Worm (Caenorhabditis elegans) whole organism, L1 larva: Measurements from ENCODE around the gene K09G1.2.

ENCODE experiments used
- C16A3.4 ChIP-seq: fragments of 150-350 bp; optimal IDR thresholded peaks from 2 replicates; lab custom pipeline; 2014; ENCODE audit warnings: missing biosample characterization, missing genetic modification characterization
- F16B12.6 ChIP-seq: fragments of 150-350 bp; optimal IDR thresholded peaks from 2 replicates; lab custom pipeline; 2014; ENCODE audit warnings: missing biosample characterization, missing genetic modification characterization
- alr-1 ChIP-seq: fragments of 200-800 bp; sonication (Bioruptor generic); optimal IDR thresholded peaks from 2 replicates; lab custom pipeline; 2018; ENCODE audit warnings: borderline replicate concordance, mild to moderate bottlenecking, missing genetic modification characterization, missing compliant biosample characterization
- aly-2 ChIP-seq: fragments of 150-350 bp; optimal IDR thresholded peaks from 2 replicates; lab custom pipeline; 2014; ENCODE audit warnings: missing biosample characterization, missing genetic modification characterization
- ama-1 ChIP-seq: fragments of 150-350 bp; optimal IDR thresholded peaks from 2 replicates; lab custom pipeline; 2014
- blmp-1 ChIP-seq: fragments of 150-350 bp; optimal IDR thresholded peaks from 2 replicates; lab custom pipeline; 2014; ENCODE audit warnings: missing biosample characterization, missing genetic modification characterization
- ceh-63 ChIP-seq: fragments of 200-800 bp; sonication (Bioruptor generic); optimal IDR thresholded peaks from 2 replicates; lab custom pipeline; 2018; ENCODE audit warnings: mild to moderate bottlenecking, missing genetic modification characterization, missing compliant biosample characterization
- ceh-82 ChIP-seq, 3 experiments: fragments of 150-350 bp in 1 of 3; sonication (generic microtip) in 2 of 3; optimal IDR thresholded peaks; 2 replicates each; lab custom pipeline; 2014 to 2017; ENCODE audit warnings: missing biosample characterization in 3 of 3, missing genetic modification characterization in 3 of 3
- dpl-1 ChIP-seq, 3 experiments: fragments of 150-350 bp in 2 of 3; sonication (generic microtip) in 1 of 3; optimal IDR thresholded peaks; 2 replicates each; lab custom pipeline; 2014 to 2017; ENCODE audit warnings: missing biosample characterization in 3 of 3, missing genetic modification characterization in 3 of 3, missing genetic modification reagents in 3 of 3
- dsc-1 ChIP-seq: sonication (generic microtip); optimal IDR thresholded peaks from 2 replicates; lab custom pipeline; 2016; ENCODE audit warnings: mild to moderate bottlenecking, missing genetic modification characterization, missing compliant biosample characterization
- efl-1 ChIP-seq, 4 experiments: fragments of 150-350 bp; optimal IDR thresholded peaks in 3 of 4; peaks in 1 of 4; 1 replicate in 1 of 4; 2 replicates in 3 of 4; lab custom pipeline; 2014; ENCODE audit warnings: missing biosample characterization in 2 of 4, missing genetic modification characterization in 2 of 4, missing genetic modification reagents in 2 of 4
- efl-3 ChIP-seq: fragments of 200-800 bp; sonication (Bioruptor generic); optimal IDR thresholded peaks from 2 replicates; lab custom pipeline; 2018; ENCODE audit warnings: mild to moderate bottlenecking, missing genetic modification characterization, missing compliant biosample characterization
- egl-27 ChIP-seq, 2 experiments: fragments of 150-350 bp in 1 of 2; sonication (generic microtip); optimal IDR thresholded peaks; 3 replicates each; lab custom pipeline; 2017 to 2018; ENCODE audit warnings: missing biosample characterization in 2 of 2, missing genetic modification characterization in 2 of 2, missing genetic modification reagents in 2 of 2
- elt-2 ChIP-seq: sonication (generic microtip); optimal IDR thresholded peaks from 2 replicates; lab custom pipeline; 2016; ENCODE audit warnings: missing genetic modification characterization, mild to moderate bottlenecking, inconsistent platforms, missing compliant biosample characterization, missing genetic modification reagents
- elt-3 ChIP-seq, 6 experiments: fragments of 150-350 bp in 1 of 6; sonication (generic microtip); optimal IDR thresholded peaks; 2 replicates each; lab custom pipeline; 2017 to 2018; ENCODE audit warnings: missing biosample characterization in 6 of 6, missing genetic modification characterization in 6 of 6, inconsistent platforms in 1 of 6
- ets-5 ChIP-seq: fragments of 200-800 bp; sonication (Bioruptor generic); IDR thresholded peaks from 2 replicates; pipeline ENCODE4 v1.3.6; 2022; ENCODE audit warnings: missing genetic modification characterization, missing compliant biosample characterization
- fkh-4 ChIP-seq: sonication (generic microtip); optimal IDR thresholded peaks from 2 replicates; lab custom pipeline; 2016; ENCODE audit warnings: missing compliant biosample characterization, missing genetic modification characterization, borderline replicate concordance
- fkh-8 ChIP-seq: sonication (generic microtip); optimal IDR thresholded peaks from 2 replicates; lab custom pipeline; 2016; ENCODE audit warnings: mild to moderate bottlenecking, missing genetic modification characterization, missing compliant biosample characterization
- fos-1 ChIP-seq: fragments of 150-350 bp; optimal IDR thresholded peaks from 2 replicates; lab custom pipeline; 2014; ENCODE audit warnings: missing biosample characterization, missing genetic modification characterization
- grh-1 ChIP-seq: fragments of 200-800 bp; sonication (Bioruptor generic); IDR thresholded peaks from 2 replicates; pipeline ENCODE4 v1.3.6; 2022; ENCODE audit warnings: missing genetic modification reagents, missing genetic modification characterization, missing compliant biosample characterization
- hpl-2 ChIP-seq: fragments of 150-350 bp; optimal IDR thresholded peaks from 2 replicates; lab custom pipeline; 2014; ENCODE audit warnings: missing biosample characterization, missing genetic modification reagents, missing genetic modification characterization
- irx-1 ChIP-seq: sonication (generic microtip); optimal IDR thresholded peaks from 2 replicates; lab custom pipeline; 2016; ENCODE audit warnings: missing genetic modification characterization, missing compliant biosample characterization
- lin-14 ChIP-seq: fragments of 200-800 bp; sonication (Bioruptor generic); optimal IDR thresholded peaks from 2 replicates; lab custom pipeline; 2018; ENCODE audit warnings: mild to moderate bottlenecking, missing genetic modification characterization, moderate library complexity, missing compliant biosample characterization
- lin-35 ChIP-seq, 2 experiments: fragments of 150-350 bp; optimal IDR thresholded peaks; 2 replicates each; lab custom pipeline; 2014; ENCODE audit warnings: missing biosample characterization in 2 of 2, missing genetic modification characterization in 2 of 2, missing genetic modification reagents in 2 of 2
- lin-39 ChIP-seq: fragments of 150-350 bp; optimal IDR thresholded peaks from 2 replicates; lab custom pipeline; 2014; ENCODE audit warnings: missing biosample characterization, missing genetic modification reagents, missing genetic modification characterization
- lsy-2 ChIP-seq, 2 experiments: fragments of 150-350 bp; optimal IDR thresholded peaks; 2 replicates each; lab custom pipeline; 2014; ENCODE audit warnings: missing biosample characterization in 2 of 2, missing genetic modification characterization in 2 of 2
- mab-9 ChIP-seq: fragments of 200-800 bp; sonication (Bioruptor generic); IDR thresholded peaks from 2 replicates; pipeline ENCODE4 v1.3.6; 2022; ENCODE audit warnings: missing genetic modification reagents, missing genetic modification characterization, missing compliant biosample characterization
- mef-2 ChIP-seq: fragments of 150-350 bp; optimal IDR thresholded peaks from 2 replicates; lab custom pipeline; 2014; ENCODE audit warnings: missing biosample characterization, missing genetic modification characterization
- mep-1 ChIP-seq: fragments of 150-350 bp; optimal IDR thresholded peaks from 2 replicates; lab custom pipeline; 2014; ENCODE audit warnings: missing biosample characterization, missing genetic modification characterization
- nhr-11 ChIP-seq: fragments of 150-350 bp; optimal IDR thresholded peaks from 2 replicates; lab custom pipeline; 2014; ENCODE audit warnings: missing biosample characterization, missing genetic modification characterization
- nhr-20 ChIP-seq: sonication (generic microtip); optimal IDR thresholded peaks from 2 replicates; lab custom pipeline; 2016; ENCODE audit warnings: mild to moderate bottlenecking, missing genetic modification characterization, missing compliant biosample characterization
- nhr-71 ChIP-seq: sonication (generic microtip); optimal IDR thresholded peaks from 2 replicates; lab custom pipeline; 2016; ENCODE audit warnings: mild to moderate bottlenecking, missing genetic modification characterization, moderate library complexity, missing compliant biosample characterization
- nhr-76 ChIP-seq: sonication (generic microtip); optimal IDR thresholded peaks from 2 replicates; lab custom pipeline; 2017; ENCODE audit warnings: missing biosample characterization, missing genetic modification characterization
- nhr-84 ChIP-seq: sonication (generic microtip); optimal IDR thresholded peaks from 2 replicates; lab custom pipeline; 2017; ENCODE audit warnings: missing biosample characterization, missing genetic modification characterization
- nhr-85 ChIP-seq: sonication (generic microtip); peaks from one replicate; lab custom pipeline; 2016; ENCODE audit warnings: missing genetic modification characterization, inconsistent platforms, missing compliant biosample characterization
- pax-3 ChIP-seq: fragments of 200-800 bp; sonication (Bioruptor generic); optimal IDR thresholded peaks from 2 replicates; lab custom pipeline; 2018; ENCODE audit warnings: mild to moderate bottlenecking, missing genetic modification characterization, moderate library complexity, missing compliant biosample characterization
- pqm-1 ChIP-seq: sonication (generic microtip); optimal IDR thresholded peaks from 3 replicates; lab custom pipeline; 2017; ENCODE audit warnings: missing biosample characterization, missing genetic modification characterization
- snpc-4 ChIP-seq: fragments of 150-350 bp; optimal IDR thresholded peaks from 2 replicates; lab custom pipeline; 2014; ENCODE audit warnings: missing biosample characterization, missing genetic modification characterization
- snu-23 ChIP-seq: sonication (generic microtip); optimal IDR thresholded peaks from 2 replicates; lab custom pipeline; 2016; ENCODE audit warnings: missing genetic modification characterization, missing compliant biosample characterization
- sox-4 ChIP-seq: sonication (generic microtip); optimal IDR thresholded peaks from 2 replicates; lab custom pipeline; 2016; ENCODE audit warnings: missing genetic modification characterization, missing compliant biosample characterization
- swsn-7 ChIP-seq: sonication (generic microtip); optimal IDR thresholded peaks from 2 replicates; lab custom pipeline; 2016; ENCODE audit warnings: missing genetic modification characterization, missing compliant biosample characterization
- tlp-1 ChIP-seq: fragments of 150-350 bp; optimal IDR thresholded peaks from 2 replicates; lab custom pipeline; 2014; ENCODE audit warnings: missing biosample characterization, missing genetic modification characterization
- unc-62 ChIP-seq: fragments of 150-350 bp; optimal IDR thresholded peaks from 2 replicates; lab custom pipeline; 2014; ENCODE audit warnings: missing biosample characterization, missing genetic modification reagents, missing genetic modification characterization
- unc-86 ChIP-seq: sonication (generic microtip); optimal IDR thresholded peaks from 2 replicates; lab custom pipeline; 2016; ENCODE audit warnings: missing genetic modification characterization, missing compliant biosample characterization
- zag-1 ChIP-seq: fragments of 150-350 bp; optimal IDR thresholded peaks from 2 replicates; lab custom pipeline; 2014; ENCODE audit warnings: missing biosample characterization, missing genetic modification characterization
- ztf-11 ChIP-seq, 2 experiments: sonication (generic microtip); optimal IDR thresholded peaks; 2 replicates each; lab custom pipeline; 2016 to 2017; ENCODE audit warnings: missing genetic modification characterization in 2 of 2, missing biosample characterization in 1 of 2, missing compliant biosample characterization in 1 of 2

K09G1.2 gene

ce11 chrV:9583323-9583644 is 7.1 kb upstream of the K09G1.2 start, which contains the start of gene K09G1.1:
TSS of gene K09G1.1 (plus strand) at chrV:9583545.
- no peak for TF ChIP-seq dpl-1 (GFP tag; optimal IDR thresholded peaks at IDR 0.05; lab: Kevin White, UChicago)
- no peak for TF ChIP-seq aly-2 (tag; lab: Kevin White, UChicago)
- no peak for TF ChIP-seq F16B12.6 (tag; lab: Kevin White, UChicago)
- TF ChIP-seq ets-5 (GFP tag; lab: Robert Waterston, UW), result no peak
- TF ChIP-seq, all 84 proteins: peak for 0

ce11 chrV:9584263-9584662 is 6.2 kb upstream of the K09G1.2 start:
- TF ChIP-seq blmp-1 (tag; lab: Kevin White, UChicago) (peak; percentile 51), fkh-8 (no peak), sox-4 (tag; lab: Kevin White, UChicago) (no peak), fos-1 (tag; lab: Kevin White, UChicago) (no peak), efl-1 (optimal IDR thresholded peaks at IDR 0.05; lab: Kevin White, UChicago) (no peak), efl-1 (GFP tag; optimal IDR thresholded peaks at IDR 0.05 in 1 of 2; lab: Kevin White, UChicago) (no peak), hpl-2 (GFP tag; lab: Kevin White, UChicago) (no peak), nhr-71 (tag; lab: Kevin White, UChicago) (no peak), mab-9 (GFP tag; lab: Robert Waterston, UW) (no peak), grh-1 (GFP tag; lab: Robert Waterston, UW) (no peak), nhr-11 (tag; lab: Kevin White, UChicago) (no peak), elt-3 (tag; optimal IDR thresholded peaks at IDR 0.05; lab: Kevin White, UChicago) (peak in 2 of 6 experiments; percentile 7 to 41), nhr-76 (no peak), nhr-85 (tag; lab: Kevin White, UChicago) (peak; percentile 52), lin-14 (GFP tag; lab: Kevin White, UChicago) (peak; percentile 28), mef-2 (no peak)

- no peak for TF ChIP-seq pqm-1 (tag; lab: Kevin White, UChicago)
- no peak for TF ChIP-seq ama-1 (lab: Kevin White, UChicago)
- no peak for TF ChIP-seq nhr-84
- peak; percentile 77 for TF ChIP-seq blmp-1 (tag; lab: Kevin White, UChicago)
- TF ChIP-seq nhr-11 (tag; lab: Kevin White, UChicago), result no peak
- no peak for TF ChIP-seq egl-27 (tag; optimal IDR thresholded peaks at IDR 0.05; lab: Kevin White, UChicago)
- no peak for TF ChIP-seq C16A3.4 (tag; lab: Kevin White, UChicago)
- no peak for TF ChIP-seq ets-5 (GFP tag; lab: Robert Waterston, UW)
- TF ChIP-seq lin-14 (GFP tag; lab: Kevin White, UChicago), result peak; percentile 19
- TF ChIP-seq fos-1 (tag; lab: Kevin White, UChicago), result no peak
- TF ChIP-seq lsy-2 (tag; optimal IDR thresholded peaks at IDR 0.05; lab: Kevin White, UChicago), result no peak
- no peak for TF ChIP-seq ceh-63 (GFP tag; lab: Kevin White, UChicago)
- no peak for TF ChIP-seq ztf-11 (tag; optimal IDR thresholded peaks at IDR 0.05; lab: Kevin White, UChicago)
- no peak for TF ChIP-seq elt-2 (tag; lab: Kevin White, UChicago)
- TF ChIP-seq ceh-82 (tag; optimal IDR thresholded peaks at IDR 0.05; lab: Kevin White, UChicago), result no peak
- TF ChIP-seq efl-1 (optimal IDR thresholded peaks at IDR 0.05; lab: Kevin White, UChicago), result no peak
- TF ChIP-seq efl-1 (GFP tag; optimal IDR thresholded peaks at IDR 0.05 in 1 of 2; lab: Kevin White, UChicago), result peak in 1 of 2 experiments; percentile 21
- no peak for TF ChIP-seq nhr-71 (tag; lab: Kevin White, UChicago)
- TF ChIP-seq elt-3 (tag; optimal IDR thresholded peaks at IDR 0.05; lab: Kevin White, UChicago), result peak in 1 of 6 experiments; percentile 26
- TF ChIP-seq nhr-85 (tag; lab: Kevin White, UChicago), result peak; percentile 12
- no peak for TF ChIP-seq irx-1 (tag; lab: Kevin White, UChicago)
- no peak for TF ChIP-seq F16B12.6 (tag; lab: Kevin White, UChicago)
- TF ChIP-seq fkh-4, result no peak
- TF ChIP-seq unc-86 (tag; lab: Kevin White, UChicago), result no peak
- TF ChIP-seq tlp-1 (tag; lab: Kevin White, UChicago), result no peak
- no peak for TF ChIP-seq zag-1 (tag; lab: Kevin White, UChicago)
- no peak for TF ChIP-seq efl-3 (GFP tag; lab: Kevin White, UChicago)
- no peak for TF ChIP-seq lin-39 (tag; lab: Kevin White, UChicago)
Observed at ce11 chrV:9587619-9588018, 2.8 kb upstream of the K09G1.2 start.

ce11 chrV:9588574-9588973 is 1.8 kb upstream of the K09G1.2 start:
- TF ChIP-seq fos-1 (tag; lab: Kevin White, UChicago), result no peak
- no peak for TF ChIP-seq elt-2 (tag; lab: Kevin White, UChicago)
- peak; percentile 5 for TF ChIP-seq nhr-71 (tag; lab: Kevin White, UChicago)
- peak; percentile 68 for TF ChIP-seq blmp-1 (tag; lab: Kevin White, UChicago)
- TF ChIP-seq lin-14 (GFP tag; lab: Kevin White, UChicago), result peak; percentile 57
- TF ChIP-seq nhr-20 (tag; lab: Kevin White, UChicago), result peak; percentile 22
- TF ChIP-seq lin-35 (GFP tag; optimal IDR thresholded peaks at IDR 0.05; lab: Kevin White, UChicago), result no peak
- TF ChIP-seq unc-62 (GFP tag; lab: Kevin White, UChicago), result no peak
- peak; percentile 34 for TF ChIP-seq snu-23
- no peak for TF ChIP-seq snpc-4 (tag; lab: Kevin White, UChicago)
- no peak for TF ChIP-seq alr-1
- no peak for TF ChIP-seq pax-3 (tag; lab: Kevin White, UChicago)
- TF ChIP-seq nhr-85 (tag; lab: Kevin White, UChicago), result peak; percentile 68
- no peak for TF ChIP-seq dsc-1 (tag; lab: Kevin White, UChicago)
- TF ChIP-seq mep-1 (tag; lab: Kevin White, UChicago), result peak; percentile 16
- peak in 2 of 6 experiments; percentile 40 to 41 for TF ChIP-seq elt-3 (tag; optimal IDR thresholded peaks at IDR 0.05; lab: Kevin White, UChicago)
- TF ChIP-seq swsn-7 (tag; lab: Kevin White, UChicago), result no peak
- TF ChIP-seq, all 84 proteins: peak for 8
